Worm (Caenorhabditis elegans) whole organism, L4/young adult: ENCODE measurements around the gene F08D12.2.

ENCODE experiments used
- W03F9.2 ChIP-seq: fragments of 150-350 bp; optimal IDR thresholded peaks from 2 replicates; lab custom pipeline; 2014; ENCODE audit warnings: missing biosample characterization, missing genetic modification characterization
- dao-5 ChIP-seq: sonication (generic microtip); optimal IDR thresholded peaks from 2 replicates; lab custom pipeline; 2016; ENCODE audit warnings: missing genotype, missing genetic modification characterization, moderate library complexity, missing compliant biosample characterization
- him-1 ChIP-seq: sonication (generic microtip); optimal IDR thresholded peaks from 2 replicates; lab custom pipeline; 2016; ENCODE audit warnings: missing genotype, missing genetic modification reagents, missing genetic modification characterization, missing compliant biosample characterization

DNA sequence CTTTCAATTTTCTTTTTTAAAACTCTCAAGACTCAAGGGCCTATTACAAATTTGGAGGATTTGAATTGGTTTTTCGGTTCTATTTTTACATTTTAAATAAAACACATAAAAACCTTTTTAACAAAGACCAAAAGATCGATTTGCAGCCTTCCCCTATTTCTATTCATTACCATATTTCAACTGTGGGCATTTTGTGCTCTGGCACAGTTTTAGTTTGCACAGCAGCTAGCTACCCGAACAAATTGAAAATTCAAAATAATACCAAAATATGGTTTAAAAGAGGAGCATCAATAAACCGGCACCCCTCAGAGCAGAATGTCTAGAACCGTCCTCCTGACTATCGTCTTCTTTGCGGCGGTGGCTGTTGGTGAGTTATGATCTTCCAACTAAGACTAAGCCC is at the start of gene F08D12.2:
- TF ChIP-seq him-1 (no peak), W03F9.2 (tag; lab: Kevin White, UChicago) (no peak), dao-5 (tag; lab: Kevin White, UChicago) (no peak)
